Fruit fly (Drosophila melanogaster) whole organism, embryonic: Measurements from ENCODE around the gene CG9672.

Experiments used
- ATbp ChIP-seq: fragments of 200-800 bp; sonication (Bioruptor generic); optimal IDR thresholded peaks from 2 replicates; lab custom pipeline; 2017; ENCODE audit warnings: missing biosample characterization, mild to moderate bottlenecking, missing genetic modification characterization, missing genetic modification reagents
- BEAF-32 ChIP-seq: fragments of 200-800 bp; sonication (Bioruptor generic); optimal IDR thresholded peaks from 3 replicates; lab custom pipeline; 2017; ENCODE audit warnings: missing biosample characterization, missing genetic modification characterization, mild to moderate bottlenecking, moderate library complexity, missing genetic modification reagents
- Bgb ChIP-seq: fragments of 200-800 bp; sonication (Bioruptor generic); IDR thresholded peaks from 2 replicates; pipeline ENCODE4 v1.3.6; 2022; ENCODE audit warnings: missing biosample characterization, missing genetic modification characterization; ENCODE audit not compliant: partially characterized antibody
- CG10543 ChIP-seq: fragments of 200-800 bp; sonication (Bioruptor generic); optimal IDR thresholded peaks from 3 replicates; lab custom pipeline; 2017; ENCODE audit warnings: missing biosample characterization, mild to moderate bottlenecking, missing genetic modification characterization, moderate library complexity
- CG10959 ChIP-seq: fragments of 200-800 bp; sonication (Bioruptor generic); IDR thresholded peaks from 2 replicates; pipeline ENCODE4 v1.3.6; 2022; ENCODE audit warnings: missing biosample characterization, missing genetic modification characterization
- CG10979 ChIP-seq: fragments of 200-800 bp; sonication (Bioruptor generic); optimal IDR thresholded peaks from 2 replicates; lab custom pipeline; 2018; ENCODE audit warnings: missing biosample characterization, mild to moderate bottlenecking, missing genetic modification characterization, moderate library complexity
- CG11504 ChIP-seq: fragments of 200-800 bp; sonication (Bioruptor generic); optimal IDR thresholded peaks from 3 replicates; lab custom pipeline; 2019; ENCODE audit warnings: missing biosample characterization, mild to moderate bottlenecking, missing genetic modification characterization, moderate library complexity
- CG12391 ChIP-seq: fragments of 200-800 bp; sonication (Bioruptor generic); optimal IDR thresholded peaks from 3 replicates; lab custom pipeline; 2018; ENCODE audit warnings: missing biosample characterization, mild to moderate bottlenecking, missing genetic modification characterization, moderate library complexity
- CG13296 ChIP-seq: fragments of 200-800 bp; sonication (Bioruptor generic); optimal IDR thresholded peaks from 3 replicates; lab custom pipeline; 2018; ENCODE audit warnings: missing biosample characterization, mild to moderate bottlenecking, missing genetic modification characterization
- CG17186 ChIP-seq: fragments of 200-800 bp; sonication (Bioruptor generic); optimal IDR thresholded peaks from 3 replicates; lab custom pipeline; 2017; ENCODE audit warnings: missing biosample characterization, missing genetic modification reagents, missing genetic modification characterization
- CG18262 ChIP-seq: fragments of 200-800 bp; optimal IDR thresholded peaks from 3 replicates; lab custom pipeline; 2019; ENCODE audit warnings: missing biosample characterization, mild to moderate bottlenecking, missing genetic modification characterization, moderate library complexity
- CG2120 ChIP-seq: fragments of 200-800 bp; sonication (Bioruptor generic); optimal IDR thresholded peaks from 3 replicates; lab custom pipeline; 2016; ENCODE audit warnings: missing biosample characterization, missing genetic modification characterization
- CG33213 ChIP-seq: fragments of 200-800 bp; sonication (Bioruptor generic); optimal IDR thresholded peaks from 3 replicates; lab custom pipeline; 2016; ENCODE audit warnings: missing biosample characterization, missing genetic modification characterization
- CG6272 ChIP-seq: fragments of 200-800 bp; sonication (Bioruptor generic); IDR thresholded peaks from 2 replicates; pipeline ENCODE4 v1.3.6; 2022; ENCODE audit warnings: missing biosample characterization, missing genetic modification characterization
- CG6765 ChIP-seq: fragments of 200-800 bp; sonication (Bioruptor generic); optimal IDR thresholded peaks from 3 replicates; lab custom pipeline; 2017; ENCODE audit warnings: missing biosample characterization, mild to moderate bottlenecking, missing genetic modification characterization
- CG7839 ChIP-seq: fragments of 200-800 bp; sonication (Bioruptor generic); optimal IDR thresholded peaks from 3 replicates; lab custom pipeline; 2018; ENCODE audit warnings: missing biosample characterization, mild to moderate bottlenecking, missing genetic modification characterization, moderate library complexity
- CG7987 ChIP-seq: fragments of 200-800 bp; sonication (Bioruptor generic); optimal IDR thresholded peaks from 2 replicates; lab custom pipeline; 2018; ENCODE audit warnings: missing biosample characterization, mild to moderate bottlenecking, missing genetic modification characterization, moderate library complexity
- CG9727 ChIP-seq: fragments of 200-800 bp; sonication (Bioruptor generic); optimal IDR thresholded peaks from 3 replicates; lab custom pipeline; 2017; ENCODE audit warnings: missing biosample characterization, mild to moderate bottlenecking, missing genetic modification characterization
- CG9817 ChIP-seq: fragments of 200-800 bp; sonication (Bioruptor generic); optimal IDR thresholded peaks from 2 replicates; lab custom pipeline; 2018; ENCODE audit warnings: missing biosample characterization, mild to moderate bottlenecking, missing genetic modification characterization, moderate library complexity
- E2f2 ChIP-seq: fragments of 200-800 bp; sonication (Bioruptor generic); IDR thresholded peaks from 2 replicates; pipeline ENCODE4 v1.3.6; 2022; ENCODE audit warnings: missing biosample characterization, missing genetic modification characterization
- ERR ChIP-seq: fragments of 200-800 bp; sonication (Bioruptor generic); optimal IDR thresholded peaks from 2 replicates; lab custom pipeline; 2016; ENCODE audit warnings: missing biosample characterization, missing genetic modification characterization
- HLH4C ChIP-seq: fragments of 200-800 bp; sonication (Bioruptor generic); IDR thresholded peaks from 3 replicates; pipeline ENCODE4 v1.3.6; 2022; ENCODE audit warnings: missing biosample characterization, missing genetic modification characterization; ENCODE audit not compliant: partially characterized antibody
- Hmr ChIP-seq: fragments of 200-800 bp; sonication (Bioruptor generic); optimal IDR thresholded peaks from 3 replicates; lab custom pipeline; 2017; ENCODE audit warnings: mild to moderate bottlenecking, missing biosample characterization, missing genetic modification reagents, missing genetic modification characterization
- Hr78 ChIP-seq, 2 experiments: fragments of 200-800 bp in 1 of 2; fragments of >200 bp in 1 of 2; sonication (Bioruptor generic) in 1 of 2; optimal IDR thresholded peaks; 2 replicates each; lab custom pipeline; 2017 to 2019; ENCODE audit warnings: missing biosample characterization in 2 of 2, missing genetic modification characterization in 2 of 2, mild to moderate bottlenecking in 1 of 2, moderate library complexity in 1 of 2
- Kr ChIP-seq: fragments of 200-800 bp; sonication (Bioruptor generic); optimal IDR thresholded peaks from 2 replicates; lab custom pipeline; 2017; ENCODE audit warnings: missing biosample characterization, mild to moderate bottlenecking, missing genetic modification characterization
- Lhr ChIP-seq: fragments of 200-800 bp; sonication (Bioruptor generic); optimal IDR thresholded peaks from 3 replicates; lab custom pipeline; 2017; ENCODE audit warnings: mild to moderate bottlenecking, missing biosample characterization, missing genetic modification reagents, missing genetic modification characterization
- Mes4 ChIP-seq: fragments of 200-800 bp; sonication (Bioruptor generic); optimal IDR thresholded peaks from 2 replicates; lab custom pipeline; 2016; ENCODE audit warnings: missing biosample characterization, missing genetic modification characterization
- Myb ChIP-seq: fragments of 200-800 bp; sonication (Bioruptor generic); optimal IDR thresholded peaks from 2 replicates; lab custom pipeline; 2016; ENCODE audit warnings: missing biosample characterization, missing genetic modification characterization
- Opbp ChIP-seq: fragments of 200-800 bp; sonication (Bioruptor generic); IDR thresholded peaks from 3 replicates; pipeline ENCODE4 v1.3.6; 2022; ENCODE audit warnings: missing biosample characterization, missing genetic modification characterization; ENCODE audit not compliant: partially characterized antibody
- Sin3A ChIP-seq: fragments of >200 bp; optimal IDR thresholded peaks from 2 replicates; lab custom pipeline; 2018
- Sry-δ ChIP-seq: fragments of 200-800 bp; sonication (Bioruptor generic); optimal IDR thresholded peaks from 2 replicates; lab custom pipeline; 2016; ENCODE audit warnings: missing biosample characterization, missing genetic modification characterization
- Ssrp ChIP-seq: fragments of 200-800 bp; sonication (Bioruptor generic); optimal IDR thresholded peaks from 2 replicates; lab custom pipeline; 2018; ENCODE audit warnings: missing biosample characterization, mild to moderate bottlenecking, missing genetic modification characterization, moderate library complexity
- amos ChIP-seq: fragments of 200-800 bp; sonication (Bioruptor generic); IDR thresholded peaks from 2 replicates; pipeline ENCODE4 v1.3.6; 2022; ENCODE audit warnings: missing biosample characterization, missing genetic modification characterization; ENCODE audit not compliant: partially characterized antibody
- ato ChIP-seq: fragments of 200-800 bp; sonication (Bioruptor generic); IDR thresholded peaks from 2 replicates; pipeline ENCODE4 v1.3.6; 2022; ENCODE audit warnings: missing biosample characterization, missing genetic modification characterization; ENCODE audit not compliant: partially characterized antibody
- bcd ChIP-seq: fragments of 200-800 bp; sonication (Bioruptor generic); optimal IDR thresholded peaks from 2 replicates; lab custom pipeline; 2017; ENCODE audit warnings: missing biosample characterization, mild to moderate bottlenecking, missing genetic modification characterization
- chinmo ChIP-seq: fragments of 200-800 bp; sonication (Bioruptor generic); IDR thresholded peaks from 4 replicates; pipeline ENCODE4 v1.3.6; 2022; ENCODE audit warnings: missing biosample characterization, missing genetic modification characterization; ENCODE audit not compliant: partially characterized antibody
- chn ChIP-seq: fragments of 200-800 bp; sonication (Bioruptor generic); optimal IDR thresholded peaks from 2 replicates; lab custom pipeline; 2016; ENCODE audit warnings: missing biosample characterization, missing genetic modification characterization
- dm ChIP-seq: fragments of 200-800 bp; sonication (Bioruptor generic); optimal IDR thresholded peaks from 3 replicates; lab custom pipeline; 2016; ENCODE audit warnings: missing biosample characterization, missing genetic modification characterization
- ewg ChIP-seq: fragments of 200-800 bp; sonication (Bioruptor generic); optimal IDR thresholded peaks from 3 replicates; lab custom pipeline; 2017; ENCODE audit warnings: mild to moderate bottlenecking, missing biosample characterization, missing genetic modification reagents, missing genetic modification characterization
- gsb-n ChIP-seq: fragments of 200-800 bp; sonication (Bioruptor generic); optimal IDR thresholded peaks from 3 replicates; lab custom pipeline; 2018; ENCODE audit warnings: missing biosample characterization, mild to moderate bottlenecking, missing genetic modification characterization
- knrl ChIP-seq: fragments of 200-800 bp; sonication (Bioruptor generic); IDR thresholded peaks from 3 replicates; pipeline ENCODE4 v1.3.6; 2022; ENCODE audit warnings: missing biosample characterization, missing genetic modification characterization; ENCODE audit not compliant: partially characterized antibody
- mam ChIP-seq: fragments of 200-800 bp; sonication (Bioruptor generic); optimal IDR thresholded peaks from 3 replicates; lab custom pipeline; 2016; ENCODE audit warnings: missing biosample characterization, missing genetic modification characterization
- nmo ChIP-seq: fragments of 200-800 bp; sonication (Bioruptor generic); optimal IDR thresholded peaks from 2 replicates; lab custom pipeline; 2018; ENCODE audit warnings: missing biosample characterization, mild to moderate bottlenecking, missing genetic modification characterization, moderate library complexity
- oc ChIP-seq: fragments of 200-800 bp; sonication (Bioruptor generic); optimal IDR thresholded peaks from 2 replicates; lab custom pipeline; 2018; ENCODE audit warnings: missing biosample characterization, mild to moderate bottlenecking, missing genetic modification characterization, moderate library complexity
- pan ChIP-seq, 4 experiments: fragments of >200 bp in 3 of 4; fragments of 200-800 bp in 1 of 4; sonication (Bioruptor generic) in 1 of 4; optimal IDR thresholded peaks in 3 of 4; IDR thresholded peaks in 1 of 4; 2 replicates each; pipeline versions ENCODE4 v1.3.6 to Lab custom; 2017 to 2022; ENCODE audit warnings: missing biosample characterization in 2 of 4, missing genetic modification characterization in 2 of 4, mixed read lengths in 1 of 4
- tio ChIP-seq: fragments of 200-800 bp; sonication (Bioruptor generic); optimal IDR thresholded peaks from 2 replicates; lab custom pipeline; 2017; ENCODE audit warnings: missing biosample characterization, missing genetic modification characterization, inconsistent platforms
- tll ChIP-seq, 2 experiments: fragments of 200-800 bp in 1 of 2; fragments of >200 bp in 1 of 2; sonication (Bioruptor generic) in 1 of 2; optimal IDR thresholded peaks; 2 replicates each; lab custom pipeline; 2017 to 2019; ENCODE audit warnings: missing biosample characterization in 2 of 2, missing genetic modification characterization in 2 of 2, mild to moderate bottlenecking in 1 of 2, moderate library complexity in 1 of 2
- vnd ChIP-seq: fragments of 200-800 bp; sonication (Bioruptor generic); IDR thresholded peaks from 3 replicates; pipeline ENCODE4 v1.3.6; 2022; ENCODE audit warnings: missing biosample characterization, missing genetic modification characterization; ENCODE audit not compliant: partially characterized antibody

CG9672 gene

dm6 chrX:16683765-16684164 lies 22.9 kb downstream of the CG9672 start, which contains the start of gene Axs (continued):
- peak; percentile 40 for TF ChIP-seq dm (GFP tag; lab: Kevin White, UChicago)
- TF ChIP-seq mam (GFP tag; lab: Kevin White, UChicago): peak; percentile 50
- peak; percentile 80 for TF ChIP-seq knrl (GFP tag; lab: Robert Waterston, UW)
- TF ChIP-seq CG10959 (GFP tag; lab: Robert Waterston, UW): no peak
- no peak for TF ChIP-seq oc (tag; lab: Kevin White, UChicago)
- no peak for TF ChIP-seq CG6272 (GFP tag; lab: Robert Waterston, UW)
- peak; percentile 9 for TF ChIP-seq CG7839 (tag; lab: Kevin White, UChicago)
- TF ChIP-seq tll (GFP tag; optimal IDR thresholded peaks at IDR 0.05; lab: Kevin White, UChicago): peak in 1 of 2 experiments; percentile 37
- peak; percentile 84 for TF ChIP-seq Myb (GFP tag; lab: Kevin White, UChicago)
- no peak for TF ChIP-seq Hmr (GFP tag; lab: Kevin White, UChicago)
- TF ChIP-seq CG2120 (GFP tag; lab: Kevin White, UChicago): peak; percentile 50
- no peak for TF ChIP-seq Ssrp
- no peak for TF ChIP-seq CG33213 (GFP tag; lab: Kevin White, UChicago)
- peak; percentile 69 for TF ChIP-seq ato (GFP tag; lab: Robert Waterston, UW)
- TF ChIP-seq Kr: no peak
- TF ChIP-seq Bgb (GFP tag; lab: Robert Waterston, UW): peak; percentile 85
- TF ChIP-seq CG12391 (tag; lab: Kevin White, UChicago): peak; percentile 33
- no peak for TF ChIP-seq bcd (GFP tag; lab: Kevin White, UChicago)
- TF ChIP-seq Opbp (GFP tag; lab: Robert Waterston, UW): peak; percentile 84
- peak; percentile 48 for TF ChIP-seq Sin3A (lab: Kevin White, UChicago)
- no peak for TF ChIP-seq CG9727 (GFP tag; lab: Kevin White, UChicago)
- TF ChIP-seq Hr78 (GFP tag; optimal IDR thresholded peaks at IDR 0.05; lab: Kevin White, UChicago): no peak
- no peak for TF ChIP-seq CG6765 (GFP tag; lab: Kevin White, UChicago)
- peak; percentile 99 for TF ChIP-seq E2f2
- TF ChIP-seq CG17186 (GFP tag; lab: Kevin White, UChicago): peak; percentile 40
- TF ChIP-seq amos (GFP tag; lab: Robert Waterston, UW): peak; percentile 77
- TF ChIP-seq ewg: peak; percentile 47
- no peak for TF ChIP-seq CG7987 (GFP tag; lab: Kevin White, UChicago)
- TF ChIP-seq tio (GFP tag; lab: Kevin White, UChicago): no peak
- TF ChIP-seq ATbp (GFP tag; lab: Kevin White, UChicago): no peak
- TF ChIP-seq gsb-n (tag; lab: Kevin White, UChicago): peak; percentile 23
- peak; percentile 58; the same call in 2 of the 3 replicates for TF ChIP-seq vnd (GFP tag; lab: Robert Waterston, UW)
- no peak for TF ChIP-seq CG10979 (tag; lab: Kevin White, UChicago)
- peak; percentile 79 for TF ChIP-seq BEAF-32 (GFP tag; lab: Kevin White, UChicago)
- no peak for TF ChIP-seq CG10543
- no peak for TF ChIP-seq CG13296
- peak; percentile 63 for TF ChIP-seq nmo (GFP tag; lab: Kevin White, UChicago)
- peak; percentile 99 for TF ChIP-seq chinmo (GFP tag; lab: Robert Waterston, UW)
- peak; percentile 77 for TF ChIP-seq Lhr (GFP tag; lab: Kevin White, UChicago)
- no peak for TF ChIP-seq CG18262
- peak; percentile 62 for TF ChIP-seq CG11504 (tag; lab: Kevin White, UChicago)
- TF ChIP-seq ERR (GFP tag; lab: Kevin White, UChicago): peak; percentile 45
- TF ChIP-seq Mes4 (GFP tag; lab: Kevin White, UChicago): peak; percentile 29
- TF ChIP-seq chn (GFP tag; lab: Kevin White, UChicago): peak; percentile 24
- TF ChIP-seq Sry-δ (GFP tag; lab: Kevin White, UChicago): peak; percentile 79
- peak; percentile 48; the same call in 2 of the 3 replicates for TF ChIP-seq HLH4C (GFP tag; lab: Robert Waterston, UW)
- TF ChIP-seq CG9817 (tag; lab: Kevin White, UChicago): peak; percentile 0
- TF ChIP-seq pan (optimal IDR thresholded peaks at IDR 0.05; lab: Kevin White, UChicago): no peak
- no peak for TF ChIP-seq pan (GFP tag; optimal IDR thresholded peaks at IDR 0.05 in 1 of 2, IDR thresholded peaks at IDR 0.05 in 1 of 2)
